Fruit fly (Drosophila melanogaster) whole organism, embryonic: ENCODE data around the gene RpL6.

Experiments
- Abd-B ChIP-seq: fragments of 200-800 bp; sonication (Bioruptor generic); optimal IDR thresholded peaks from 2 replicates; lab custom pipeline; 2018; ENCODE audit warnings: missing biosample characterization, mild to moderate bottlenecking, missing genetic modification characterization, moderate library complexity
- Aef1 ChIP-seq: fragments of 200-800 bp; sonication (Bioruptor generic); IDR thresholded peaks from 3 replicates; pipeline ENCODE4 v1.3.6; 2022; ENCODE audit warnings: missing biosample characterization, missing genetic modification characterization
- CG10267 ChIP-seq: fragments of 200-800 bp; sonication (Bioruptor generic); optimal IDR thresholded peaks from 2 replicates; lab custom pipeline; 2018; ENCODE audit warnings: missing biosample characterization, mild to moderate bottlenecking, missing genetic modification characterization, moderate library complexity
- CG10321 ChIP-seq: fragments of 200-800 bp; sonication (Bioruptor generic); IDR thresholded peaks from 2 replicates; pipeline ENCODE4 v1.3.6; 2022; ENCODE audit warnings: missing biosample characterization, missing genetic modification characterization
- CG10979 ChIP-seq: fragments of 200-800 bp; sonication (Bioruptor generic); optimal IDR thresholded peaks from 2 replicates; lab custom pipeline; 2018; ENCODE audit warnings: missing biosample characterization, mild to moderate bottlenecking, missing genetic modification characterization, moderate library complexity
- CG11456 ChIP-seq: fragments of 200-800 bp; sonication (Bioruptor generic); IDR thresholded peaks from 3 replicates; pipeline ENCODE4 v1.3.6; 2022; ENCODE audit warnings: missing biosample characterization, missing genetic modification characterization
- CG12942 ChIP-seq: fragments of 200-800 bp; sonication (Bioruptor generic); optimal IDR thresholded peaks from 3 replicates; lab custom pipeline; 2016; ENCODE audit warnings: missing biosample characterization, missing genetic modification characterization
- CG13296 ChIP-seq: fragments of 200-800 bp; sonication (Bioruptor generic); optimal IDR thresholded peaks from 3 replicates; lab custom pipeline; 2018; ENCODE audit warnings: missing biosample characterization, mild to moderate bottlenecking, missing genetic modification characterization
- CG13624 ChIP-seq: fragments of 200-800 bp; sonication (Bioruptor generic); optimal IDR thresholded peaks from 2 replicates; lab custom pipeline; 2016; ENCODE audit warnings: missing biosample characterization, missing genetic modification characterization
- CG14050 ChIP-seq: fragments of 200-800 bp; sonication (Bioruptor generic); IDR thresholded peaks from 3 replicates; pipeline ENCODE4 v1.3.6; 2022; ENCODE audit warnings: missing biosample characterization, missing genetic modification characterization
- CG18011 ChIP-seq: fragments of 200-800 bp; sonication (Bioruptor generic); optimal IDR thresholded peaks from 2 replicates; lab custom pipeline; 2017; ENCODE audit warnings: missing biosample characterization, missing genetic modification characterization, mild to moderate bottlenecking, moderate library complexity, missing genotype
- CG1832 ChIP-seq: fragments of 200-800 bp; sonication (Bioruptor generic); optimal IDR thresholded peaks from 2 replicates; lab custom pipeline; 2017; ENCODE audit warnings: missing biosample characterization, mild to moderate bottlenecking, missing genetic modification characterization, inconsistent platforms
- CG18619 ChIP-seq: fragments of 200-800 bp; sonication (Bioruptor generic); optimal IDR thresholded peaks from 3 replicates; lab custom pipeline; 2017; ENCODE audit warnings: missing biosample characterization, mild to moderate bottlenecking, missing genetic modification characterization
- CG2129 ChIP-seq: fragments of 200-800 bp; sonication (Bioruptor generic); IDR thresholded peaks from 2 replicates; pipeline ENCODE4 v1.3.6; 2022; ENCODE audit warnings: missing biosample characterization, missing genetic modification characterization; ENCODE audit not compliant: partially characterized antibody
- CG31388 ChIP-seq: fragments of 200-800 bp; sonication (Bioruptor generic); optimal IDR thresholded peaks from 2 replicates; lab custom pipeline; 2016; ENCODE audit warnings: missing biosample characterization, missing genetic modification characterization
- CG33557 ChIP-seq: fragments of 200-800 bp; sonication (Bioruptor generic); optimal IDR thresholded peaks from 2 replicates; lab custom pipeline; 2019; ENCODE audit warnings: missing biosample characterization, mild to moderate bottlenecking, missing genetic modification characterization, moderate library complexity
- CG5245 ChIP-seq: fragments of 200-800 bp; sonication (Bioruptor generic); optimal IDR thresholded peaks from 3 replicates; lab custom pipeline; 2016; ENCODE audit warnings: missing biosample characterization, missing genetic modification characterization
- CG6254 ChIP-seq: fragments of 200-800 bp; sonication (Bioruptor generic); optimal IDR thresholded peaks from 3 replicates; lab custom pipeline; 2017; ENCODE audit warnings: mild to moderate bottlenecking, missing biosample characterization, missing genetic modification reagents, missing genetic modification characterization
- CG6654 ChIP-seq: fragments of 200-800 bp; sonication (Bioruptor generic); optimal IDR thresholded peaks from 2 replicates; lab custom pipeline; 2017; ENCODE audit warnings: missing biosample characterization, mild to moderate bottlenecking, missing genetic modification characterization
- CG6683 ChIP-seq: fragments of 200-800 bp; sonication (Bioruptor generic); optimal IDR thresholded peaks from 2 replicates; lab custom pipeline; 2017; ENCODE audit warnings: missing biosample characterization, mild to moderate bottlenecking, missing genetic modification characterization, missing genetic modification reagents
- CG7372 ChIP-seq: fragments of 200-800 bp; sonication (Bioruptor generic); IDR thresholded peaks from 2 replicates; pipeline ENCODE4 v1.3.6; 2022; ENCODE audit warnings: missing biosample characterization, missing genetic modification characterization
- CG8388 ChIP-seq: fragments of 200-800 bp; sonication (Bioruptor generic); optimal IDR thresholded peaks from 2 replicates; lab custom pipeline; 2019; ENCODE audit warnings: missing biosample characterization, mild to moderate bottlenecking, missing genetic modification characterization, moderate library complexity
- CG9215 ChIP-seq: fragments of 200-800 bp; sonication (Bioruptor generic); IDR thresholded peaks from 2 replicates; pipeline ENCODE4 v1.3.6; 2022; ENCODE audit warnings: missing biosample characterization, missing genetic modification characterization
- CG9876 ChIP-seq: fragments of 200-800 bp; sonication (Bioruptor generic); optimal IDR thresholded peaks from 2 replicates; lab custom pipeline; 2016; ENCODE audit warnings: missing biosample characterization, missing genetic modification characterization
- ERR ChIP-seq: fragments of 200-800 bp; sonication (Bioruptor generic); optimal IDR thresholded peaks from 2 replicates; lab custom pipeline; 2016; ENCODE audit warnings: missing biosample characterization, missing genetic modification characterization
- Ets97D ChIP-seq: fragments of 200-800 bp; sonication (Bioruptor generic); optimal IDR thresholded peaks from 3 replicates; lab custom pipeline; 2016; ENCODE audit warnings: missing biosample characterization, missing genetic modification characterization
- Fer2 ChIP-seq: fragments of 200-800 bp; sonication (Bioruptor generic); optimal IDR thresholded peaks from 2 replicates; lab custom pipeline; 2018; ENCODE audit warnings: missing biosample characterization, mild to moderate bottlenecking, missing genetic modification characterization, moderate library complexity
- Gug ChIP-seq: fragments of 200-800 bp; sonication (Bioruptor generic); IDR thresholded peaks from 4 replicates; pipeline ENCODE4 v1.3.6; 2022; ENCODE audit warnings: missing biosample characterization, missing genetic modification characterization
- HHEX ChIP-seq: fragments of 200-800 bp; sonication (Bioruptor generic); optimal IDR thresholded peaks from 3 replicates; lab custom pipeline; 2017; ENCODE audit warnings: missing biosample characterization, mild to moderate bottlenecking, missing genetic modification characterization, missing genetic modification reagents
- HmgZ ChIP-seq: fragments of 200-800 bp; sonication (Bioruptor generic); optimal IDR thresholded peaks from 2 replicates; lab custom pipeline; 2018; ENCODE audit warnings: missing biosample characterization, mild to moderate bottlenecking, missing genetic modification characterization
- Oli ChIP-seq: fragments of 200-800 bp; sonication (Bioruptor generic); optimal IDR thresholded peaks from 2 replicates; lab custom pipeline; 2018; ENCODE audit warnings: missing biosample characterization, mild to moderate bottlenecking, missing genetic modification characterization, moderate library complexity
- Scr ChIP-seq: fragments of 200-800 bp; sonication (Bioruptor generic); IDR thresholded peaks from 2 replicates; pipeline ENCODE4 v1.3.6; 2022; ENCODE audit warnings: missing biosample characterization, missing genetic modification characterization; ENCODE audit not compliant: partially characterized antibody
- ase ChIP-seq: fragments of 200-800 bp; sonication (Bioruptor generic); IDR thresholded peaks from 3 replicates; pipeline ENCODE4 v1.3.6; 2022; ENCODE audit warnings: missing biosample characterization, missing genetic modification characterization
- bbx ChIP-seq: fragments of 200-800 bp; sonication (Bioruptor generic); IDR thresholded peaks from 2 replicates; pipeline ENCODE4 v1.3.6; 2022; ENCODE audit warnings: missing biosample characterization, missing genetic modification characterization; ENCODE audit not compliant: partially characterized antibody
- cas ChIP-seq: fragments of 200-800 bp; sonication (Bioruptor generic); IDR thresholded peaks from 2 replicates; pipeline ENCODE4 v1.3.6; 2022; ENCODE audit warnings: missing biosample characterization, missing genetic modification characterization
- caup ChIP-seq: fragments of 200-800 bp; sonication (Bioruptor generic); optimal IDR thresholded peaks from 3 replicates; lab custom pipeline; 2017; ENCODE audit warnings: missing biosample characterization, mild to moderate bottlenecking, missing genetic modification characterization, moderate library complexity; ENCODE audit not compliant: severe bottlenecking
- eve ChIP-seq, 2 experiments: fragments of >200 bp; optimal IDR thresholded peaks; 2 replicates each; lab custom pipeline; 2017; ENCODE audit warnings: missing biosample characterization in 2 of 2, missing genetic modification characterization in 2 of 2
- eyg ChIP-seq: fragments of 200-800 bp; sonication (Bioruptor generic); optimal IDR thresholded peaks from 3 replicates; lab custom pipeline; 2016; ENCODE audit warnings: missing biosample characterization, missing genetic modification characterization
- ind ChIP-seq: fragments of 200-800 bp; sonication (Bioruptor generic); optimal IDR thresholded peaks from 3 replicates; lab custom pipeline; 2016; ENCODE audit warnings: missing biosample characterization, missing genetic modification characterization
- inv ChIP-seq: fragments of 200-800 bp; sonication (Bioruptor generic); IDR thresholded peaks from 2 replicates; pipeline ENCODE4 v1.3.6; 2022; ENCODE audit warnings: missing biosample characterization, missing genetic modification characterization; ENCODE audit not compliant: partially characterized antibody
- jigr1 ChIP-seq: fragments of 200-800 bp; sonication (Bioruptor generic); IDR thresholded peaks from 3 replicates; pipeline ENCODE4 v1.3.6; 2022; ENCODE audit warnings: missing biosample characterization, missing genetic modification characterization
- klu ChIP-seq: fragments of 200-800 bp; sonication (Bioruptor generic); IDR thresholded peaks from 2 replicates; pipeline ENCODE4 v1.3.6; 2022; ENCODE audit warnings: missing biosample characterization, missing genetic modification characterization
- mld ChIP-seq: fragments of 200-800 bp; sonication (Bioruptor generic); IDR thresholded peaks from 3 replicates; pipeline ENCODE4 v1.3.6; 2022; ENCODE audit warnings: missing biosample characterization, missing genetic modification characterization; ENCODE audit not compliant: partially characterized antibody
- nerfin-2 ChIP-seq: fragments of 200-800 bp; sonication (Bioruptor generic); IDR thresholded peaks from 2 replicates; pipeline ENCODE4 v1.3.6; 2022; ENCODE audit warnings: missing biosample characterization, missing genetic modification characterization; ENCODE audit not compliant: partially characterized antibody
- odd ChIP-seq: fragments of 200-800 bp; sonication (Bioruptor generic); optimal IDR thresholded peaks from 2 replicates; lab custom pipeline; 2017; ENCODE audit warnings: missing biosample characterization, mild to moderate bottlenecking, missing genetic modification characterization
- repo ChIP-seq: fragments of 200-800 bp; sonication (Bioruptor generic); optimal IDR thresholded peaks from 2 replicates; lab custom pipeline; 2016; ENCODE audit warnings: missing biosample characterization, missing genetic modification characterization
- slbo ChIP-seq: fragments of 200-800 bp; sonication (Bioruptor generic); IDR thresholded peaks from 2 replicates; pipeline ENCODE4 v1.3.6; 2022; ENCODE audit warnings: missing biosample characterization, missing genetic modification characterization
- tin ChIP-seq: fragments of 200-800 bp; sonication (Bioruptor generic); optimal IDR thresholded peaks from 3 replicates; lab custom pipeline; 2016; ENCODE audit warnings: missing biosample characterization, missing genetic modification characterization
- wdn ChIP-seq: fragments of 200-800 bp; sonication (Bioruptor generic); IDR thresholded peaks from 2 replicates; pipeline ENCODE4 v1.3.6; 2022; ENCODE audit warnings: missing biosample characterization, missing genetic modification characterization

RpL6 gene

DNA sequence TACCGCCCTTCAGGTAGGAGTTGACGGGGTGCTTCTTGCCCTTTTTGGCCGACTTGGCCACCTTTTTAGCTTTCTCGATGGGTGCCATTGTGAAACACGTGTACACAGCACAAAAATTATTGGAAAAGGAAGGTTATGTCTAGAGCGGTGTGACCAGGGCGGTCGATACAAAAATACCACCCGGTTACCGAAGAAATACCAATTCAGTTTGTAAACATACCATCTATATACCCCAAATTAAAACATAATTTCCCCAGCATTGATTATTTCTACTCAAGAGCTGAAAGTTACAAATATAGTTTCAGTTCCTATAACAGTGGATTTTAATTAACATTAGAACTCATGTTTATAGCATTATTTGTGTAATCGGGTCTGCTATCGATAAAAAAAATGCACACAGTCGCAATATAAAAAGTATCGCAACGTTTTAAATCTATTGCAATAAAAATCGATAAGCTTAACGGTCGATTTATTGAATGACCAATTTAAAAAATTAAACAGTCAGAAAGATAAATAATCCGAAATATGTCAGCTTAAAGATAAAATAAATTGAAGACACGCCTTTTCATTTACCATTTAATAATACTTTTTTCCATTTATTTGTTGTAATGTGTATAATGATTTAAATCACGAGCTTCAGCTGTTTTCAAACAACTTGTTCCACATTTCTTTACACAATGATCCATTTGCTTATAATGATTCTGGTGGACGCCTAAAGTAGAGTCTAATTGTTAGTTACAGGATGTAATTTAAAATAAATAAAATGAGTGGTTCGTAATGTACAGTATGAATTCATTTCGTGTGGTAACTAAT is at the start of gene RpL6:
Gene RpL6 (minus strand): TSS at position 134 of the 813 bp plus-strand sequence.
- TF ChIP-seq eve (GFP tag; optimal IDR thresholded peaks at IDR 0.05; lab: Kevin White, UChicago) (no peak), tin (no peak), slbo (no peak), Gug (GFP tag; lab: Robert Waterston, UW) (no peak), Aef1 (GFP tag; lab: Robert Waterston, UW) (no peak), CG2129 (GFP tag; lab: Robert Waterston, UW) (peak; percentile 41; the same call in 1 of the 2 replicates), CG9215 (GFP tag; lab: Robert Waterston, UW) (no peak), CG10267 (tag; lab: Kevin White, UChicago) (peak; percentile 77), nerfin-2 (GFP tag; lab: Robert Waterston, UW) (peak; percentile 81), bbx (GFP tag; lab: Robert Waterston, UW) (peak; percentile 72), HmgZ (peak; percentile 63), CG5245 (GFP tag; lab: Kevin White, UChicago) (no peak), CG13296 (GFP tag; lab: Kevin White, UChicago) (peak; percentile 24), HHEX (GFP tag; lab: Kevin White, UChicago) (peak; percentile 2), caup (GFP tag; lab: Kevin White, UChicago) (peak; percentile 16), CG11456 (GFP tag; lab: Robert Waterston, UW) (no peak), klu (GFP tag; lab: Robert Waterston, UW) (no peak), CG18619 (GFP tag; lab: Kevin White, UChicago) (no peak), CG1832 (GFP tag; lab: Kevin White, UChicago) (no peak), CG9876 (GFP tag; lab: Kevin White, UChicago) (no peak), CG6254 (GFP tag; lab: Kevin White, UChicago) (peak; percentile 6), repo (GFP tag; lab: Kevin White, UChicago) (no peak), CG33557 (GFP tag; lab: Kevin White, UChicago) (peak; percentile 46), CG6654 (GFP tag; lab: Kevin White, UChicago) (no peak), eyg (no peak), CG13624 (GFP tag; lab: Kevin White, UChicago) (peak; percentile 16), Oli (tag; lab: Kevin White, UChicago) (no peak), CG14050 (GFP tag; lab: Robert Waterston, UW) (no peak), Ets97D (GFP tag; lab: Kevin White, UChicago) (peak; percentile 84), CG18011 (GFP tag; lab: Kevin White, UChicago) (no peak), CG8388 (GFP tag; lab: Kevin White, UChicago) (no peak), mld (peak; percentile 44; the same call in 1 of the 3 replicates), jigr1 (no peak), ERR (no peak), ase (GFP tag; lab: Robert Waterston, UW) (no peak), Abd-B (GFP tag; lab: Kevin White, UChicago) (no peak), CG10321 (GFP tag; lab: Robert Waterston, UW) (no peak), CG31388 (no peak), Fer2 (tag; lab: Kevin White, UChicago) (no peak), ind (GFP tag; lab: Kevin White, UChicago) (no peak), CG7372 (GFP tag; lab: Robert Waterston, UW) (no peak), Scr (GFP tag; lab: Robert Waterston, UW) (peak; percentile 83), wdn (GFP tag; lab: Robert Waterston, UW) (no peak), inv (GFP tag; lab: Robert Waterston, UW) (peak; percentile 57), CG6683 (GFP tag; lab: Kevin White, UChicago) (no peak), odd (no peak), CG10979 (tag; lab: Kevin White, UChicago) (peak; percentile 26), cas (no peak), CG12942 (GFP tag; lab: Kevin White, UChicago) (no peak)
